Fruit fly (Drosophila melanogaster) whole organism, embryonic: ENCODE data around the gene Ak1.

Source experiments
- Asciz ChIP-seq: fragments of 200-800 bp; sonication (Bioruptor generic); optimal IDR thresholded peaks from 2 replicates; lab custom pipeline; 2017; ENCODE audit warnings: missing biosample characterization, mild to moderate bottlenecking, missing genetic modification characterization, missing genetic modification reagents
- CG11456 ChIP-seq: fragments of 200-800 bp; sonication (Bioruptor generic); IDR thresholded peaks from 3 replicates; pipeline ENCODE4 v1.3.6; 2022; ENCODE audit warnings: missing biosample characterization, missing genetic modification characterization
- CG43689 ChIP-seq: fragments of 200-800 bp; sonication (Bioruptor generic); IDR thresholded peaks from 2 replicates; pipeline ENCODE4 v1.3.6; 2022; ENCODE audit warnings: missing biosample characterization, missing genetic modification characterization
- Fer1 ChIP-seq: fragments of 200-800 bp; sonication (Bioruptor generic); optimal IDR thresholded peaks from 2 replicates; lab custom pipeline; 2017; ENCODE audit warnings: missing biosample characterization, mild to moderate bottlenecking, missing genetic modification characterization
- HLH3B ChIP-seq: fragments of 200-800 bp; sonication (Bioruptor generic); IDR thresholded peaks from 2 replicates; pipeline ENCODE4 v1.3.6; 2022; ENCODE audit warnings: missing biosample characterization, missing genetic modification characterization
- lbe ChIP-seq: fragments of 200-800 bp; sonication (Bioruptor generic); optimal IDR thresholded peaks from 2 replicates; lab custom pipeline; 2016; ENCODE audit warnings: missing biosample characterization, mild to moderate bottlenecking, missing genetic modification characterization
- pum ChIP-seq: fragments of 200-800 bp; sonication (Bioruptor generic); optimal IDR thresholded peaks from 2 replicates; lab custom pipeline; 2016; ENCODE audit warnings: missing biosample characterization, missing genetic modification characterization

DNA sequence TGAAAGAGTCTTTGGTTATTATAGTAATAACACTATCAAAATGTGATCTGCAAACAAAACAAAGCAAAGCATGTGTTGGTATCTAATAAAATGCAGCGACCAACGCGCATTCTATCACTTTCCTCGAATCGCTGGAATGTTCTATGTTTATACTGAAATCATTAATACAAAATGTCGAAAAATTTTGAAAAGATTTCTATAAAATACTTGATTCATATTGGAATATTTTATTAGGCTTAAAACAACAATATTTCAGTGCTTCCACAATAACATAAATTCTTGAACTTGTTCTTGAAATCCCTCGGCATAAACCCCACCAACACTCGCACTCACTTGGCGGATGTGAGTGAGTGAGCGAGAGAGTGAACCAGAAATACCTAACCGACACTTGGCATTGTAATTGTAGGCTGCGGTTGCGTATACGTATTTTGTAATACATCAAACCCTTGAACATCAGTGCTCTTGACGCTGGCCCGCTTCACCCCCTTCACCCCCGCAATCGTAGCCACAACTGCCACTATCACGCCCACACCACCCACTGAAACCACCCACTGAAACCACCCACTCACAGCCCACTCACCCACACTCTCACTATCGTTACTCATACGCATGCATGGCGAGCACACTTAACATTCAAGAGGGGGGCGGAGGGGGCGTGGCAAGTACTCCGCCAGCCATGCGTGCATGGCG lies 19.2 kb upstream of the Ak1 start:
- TF ChIP-seq HLH3B (no peak), Fer1 (GFP tag; lab: Kevin White, UChicago) (no peak), CG43689 (GFP tag; lab: Robert Waterston, UW) (no peak), lbe (no peak), CG11456 (GFP tag; lab: Robert Waterston, UW) (no peak), Asciz (GFP tag; lab: Kevin White, UChicago) (no peak), pum (GFP tag; lab: Kevin White, UChicago) (no peak)
